Fruit fly (Drosophila melanogaster): ENCODE results near the gene CG34301.

Gene CG34301

dm6 chr3R:8773135-8773534, at the start of gene CG34301:
TSS of gene CG34301 (plus strand) at chr3R:8773435.
- TF ChIP-seq dsf (GFP tag; optimal IDR thresholded peaks at IDR 0.05; ENCODE audit: borderline replicate concordance) (no peak), Hr78 (GFP tag; optimal IDR thresholded peaks at IDR 0.05) (no peak), Myc (optimal IDR thresholded peaks at IDR 0.05) (no peak), br (GFP tag; optimal IDR thresholded peaks at IDR 0.05) (no peak), Hnf4 (GFP tag; optimal IDR thresholded peaks at IDR 0.05) (no peak), rgr (GFP tag; optimal IDR thresholded peaks at IDR 0.05) (no peak), fru (GFP tag; optimal IDR thresholded peaks at IDR 0.05) (no peak), CG32264 (GFP tag; optimal IDR thresholded peaks at IDR 0.05) (no peak), CrebA (GFP tag; optimal IDR thresholded peaks at IDR 0.05; ENCODE audit: borderline replicate concordance) (no peak), ey (GFP tag; optimal IDR thresholded peaks at IDR 0.05) (no peak), N (GFP tag; optimal IDR thresholded peaks at IDR 0.05) (no peak), GATAd (GFP tag; optimal IDR thresholded peaks at IDR 0.05) (no peak), tai (GFP tag; optimal IDR thresholded peaks at IDR 0.05) (no peak), Mio (GFP tag; optimal IDR thresholded peaks at IDR 0.05) (no peak), woc (GFP tag; optimal IDR thresholded peaks at IDR 0.05) (no peak), Dfd (GFP tag; optimal IDR thresholded peaks at IDR 0.05) (no peak), dl (GFP tag; optimal IDR thresholded peaks at IDR 0.05; ENCODE audit: insufficient read depth in 1 of 2, partially characterized antibody in 2 of 2) (no peak), HLH106 (tag; optimal IDR thresholded peaks at IDR 0.05) (no peak), Rel (GFP tag; optimal IDR thresholded peaks at IDR 0.05) (no peak), Rel (tag; optimal IDR thresholded peaks at IDR 0.05) (no peak)

DNA sequence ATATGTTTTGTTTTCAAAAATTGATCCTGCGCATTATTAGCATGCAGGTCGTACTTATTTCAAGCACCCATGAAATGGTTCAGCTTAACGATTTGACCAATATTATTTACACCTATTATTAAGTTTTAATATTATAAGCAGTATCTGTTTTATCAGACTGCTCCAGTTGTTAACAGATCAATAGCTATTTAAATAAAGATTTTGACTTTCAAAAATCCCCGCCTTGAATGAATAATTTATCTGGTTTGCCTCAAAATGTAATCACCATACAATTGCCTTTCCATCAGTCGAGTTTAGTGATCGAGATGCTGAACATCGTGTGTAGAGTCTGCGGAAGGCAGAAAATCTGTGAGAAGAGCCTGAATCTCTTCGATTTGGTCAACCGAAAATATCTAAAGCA, 48.1 kb upstream of the CG34301 start, which contains the start of gene ouib:
ouib (plus strand) TSS at position 301 of the 400 bp plus-strand sequence.
- TF ChIP-seq sv (GFP tag; optimal IDR thresholded peaks at IDR 0.05): no peak
- no peak for TF ChIP-seq h (GFP tag; optimal IDR thresholded peaks at IDR 0.05)
- no peak for TF ChIP-seq OdsH (GFP tag; optimal IDR thresholded peaks at IDR 0.05)
- no peak for TF ChIP-seq Jra (GFP tag; optimal IDR thresholded peaks at IDR 0.05)
- TF ChIP-seq ey (GFP tag; optimal IDR thresholded peaks at IDR 0.05): no peak
- no peak for TF ChIP-seq Dfd (GFP tag; optimal IDR thresholded peaks at IDR 0.05)

DNA sequence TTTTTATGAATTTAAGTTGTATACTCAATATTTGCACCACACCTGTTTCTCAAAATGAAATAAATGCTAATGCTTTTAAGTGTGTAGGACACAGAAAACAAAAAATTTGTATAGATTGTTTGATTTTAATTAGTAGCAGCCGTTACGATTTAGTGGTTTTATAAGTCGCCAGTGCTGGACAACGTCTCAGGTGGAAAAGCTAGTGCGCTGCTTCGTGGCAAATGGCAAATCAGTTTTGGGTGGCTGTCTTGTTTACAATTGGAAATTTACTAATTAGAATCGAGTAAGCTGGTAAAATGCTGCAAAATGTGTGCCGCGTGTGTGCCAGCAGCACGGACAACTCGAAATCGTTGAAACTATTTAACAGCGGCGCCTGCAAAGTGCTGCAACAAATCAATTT, 46.6 kb upstream of the CG34301 start, which contains the start of gene CG8159:
CG8159 (plus strand) TSS at position 223 of the 400 bp plus-strand sequence.
- no peak for TF ChIP-seq CG9705 (GFP tag; optimal IDR thresholded peaks at IDR 0.05)
- TF ChIP-seq CrebA (GFP tag; optimal IDR thresholded peaks at IDR 0.05; ENCODE audit: borderline replicate concordance): no peak
- TF ChIP-seq Jra (GFP tag; optimal IDR thresholded peaks at IDR 0.05): no peak
- TF ChIP-seq N (GFP tag; optimal IDR thresholded peaks at IDR 0.05): no peak
- peak; percentile 1 for TF ChIP-seq OdsH (GFP tag; optimal IDR thresholded peaks at IDR 0.05)
- TF ChIP-seq Hnf4 (GFP tag; optimal IDR thresholded peaks at IDR 0.05): no peak
- TF ChIP-seq Hr83 (GFP tag; optimal IDR thresholded peaks at IDR 0.05; ENCODE audit: poor library complexity, severe bottlenecking): peak; percentile 79
- no peak for TF ChIP-seq Rel (GFP tag; optimal IDR thresholded peaks at IDR 0.05)
- TF ChIP-seq Rel (tag; optimal IDR thresholded peaks at IDR 0.05): peak; percentile 97
- no peak for TF ChIP-seq jim (GFP tag; optimal IDR thresholded peaks at IDR 0.05)
- no peak for TF ChIP-seq Myc (optimal IDR thresholded peaks at IDR 0.05)
- TF ChIP-seq brk (GFP tag; optimal IDR thresholded peaks at IDR 0.05): no peak
- TF ChIP-seq psq (GFP tag; optimal IDR thresholded peaks at IDR 0.05): no peak
- no peak for TF ChIP-seq CG32264 (GFP tag; optimal IDR thresholded peaks at IDR 0.05)
- no peak for TF ChIP-seq sage (GFP tag; optimal IDR thresholded peaks at IDR 0.05)
- no peak for TF ChIP-seq rgr (GFP tag; optimal IDR thresholded peaks at IDR 0.05)
- TF ChIP-seq dsf (GFP tag; optimal IDR thresholded peaks at IDR 0.05; ENCODE audit: borderline replicate concordance): no peak
- TF ChIP-seq pan (optimal IDR thresholded peaks at IDR 0.05): no peak
- no peak for TF ChIP-seq Sp1 (GFP tag; optimal IDR thresholded peaks at IDR 0.05)
- TF ChIP-seq Vsx2 (GFP tag; optimal IDR thresholded peaks at IDR 0.05; ENCODE audit: partially characterized antibody): no peak
- no peak for TF ChIP-seq GATAd (GFP tag; optimal IDR thresholded peaks at IDR 0.05)
- no peak for TF ChIP-seq lola (GFP tag; optimal IDR thresholded peaks at IDR 0.05)
- TF ChIP-seq Abd-B (GFP tag; optimal IDR thresholded peaks at IDR 0.05): no peak
- TF ChIP-seq fru (GFP tag; optimal IDR thresholded peaks at IDR 0.05): no peak
- no peak for TF ChIP-seq dl (GFP tag; optimal IDR thresholded peaks at IDR 0.05; ENCODE audit: insufficient read depth in 1 of 2, partially characterized antibody in 2 of 2)
- peak; percentile 18 for TF ChIP-seq ey (GFP tag; optimal IDR thresholded peaks at IDR 0.05)
- no peak for TF ChIP-seq br (GFP tag; optimal IDR thresholded peaks at IDR 0.05)
- TF ChIP-seq Mio (GFP tag; optimal IDR thresholded peaks at IDR 0.05): no peak
- no peak for TF ChIP-seq sv (GFP tag; optimal IDR thresholded peaks at IDR 0.05)
- no peak for TF ChIP-seq dmrt93B (GFP tag; optimal IDR thresholded peaks at IDR 0.05)

All from whole organism, wandering third instar larva.